Fruit fly (Drosophila melanogaster) whole organism, embryonic: ENCODE measurements around the gene CG14352.
A peak's percentile ranks its signal among the peaks of the same experiment; 100 is the strongest.

Source experiments
- C15 ChIP-seq: fragments of 200-800 bp; sonication (Bioruptor generic); IDR thresholded peaks from 3 replicates; pipeline ENCODE4 v1.3.6; 2022; ENCODE audit warnings: missing biosample characterization, missing genetic modification characterization
- CG10209 ChIP-seq: fragments of 200-800 bp; sonication (Bioruptor generic); optimal IDR thresholded peaks from 3 replicates; lab custom pipeline; 2017; ENCODE audit warnings: missing biosample characterization, mild to moderate bottlenecking, missing genetic modification characterization, missing genetic modification reagents
- CG11695 ChIP-seq: fragments of 200-800 bp; sonication (Bioruptor generic); IDR thresholded peaks from 3 replicates; pipeline ENCODE4 v1.3.6; 2022; ENCODE audit warnings: missing biosample characterization, missing genetic modification characterization
- CG11696 ChIP-seq: fragments of 200-800 bp; sonication (Bioruptor generic); IDR thresholded peaks from 2 replicates; pipeline ENCODE4 v1.3.6; 2022; ENCODE audit warnings: missing biosample characterization, missing genetic modification characterization
- CG12104 ChIP-seq: fragments of 200-800 bp; sonication (Bioruptor generic); optimal IDR thresholded peaks from 3 replicates; lab custom pipeline; 2016; ENCODE audit warnings: missing biosample characterization, missing genetic modification characterization
- CG14441 ChIP-seq: fragments of 200-800 bp; sonication (Bioruptor generic); IDR thresholded peaks from 2 replicates; pipeline ENCODE4 v1.3.6; 2022; ENCODE audit warnings: missing biosample characterization, missing genetic modification characterization
- CG14667 ChIP-seq: fragments of 200-800 bp; sonication (Bioruptor generic); IDR thresholded peaks from 2 replicates; pipeline ENCODE4 v1.3.6; 2022; ENCODE audit warnings: missing biosample characterization, missing genetic modification characterization
- CG14965 ChIP-seq: fragments of 200-800 bp; sonication (Bioruptor generic); optimal IDR thresholded peaks from 2 replicates; lab custom pipeline; 2016; ENCODE audit warnings: missing biosample characterization, missing genetic modification characterization, borderline replicate concordance
- CG17385 ChIP-seq: fragments of 200-800 bp; sonication (Bioruptor generic); optimal IDR thresholded peaks from 3 replicates; lab custom pipeline; 2018; ENCODE audit warnings: missing biosample characterization, mild to moderate bottlenecking, missing genetic modification characterization
- CG18619 ChIP-seq: fragments of 200-800 bp; sonication (Bioruptor generic); optimal IDR thresholded peaks from 3 replicates; lab custom pipeline; 2017; ENCODE audit warnings: missing biosample characterization, mild to moderate bottlenecking, missing genetic modification characterization
- CG2875 ChIP-seq: fragments of 200-800 bp; sonication (Bioruptor generic); optimal IDR thresholded peaks from 2 replicates; lab custom pipeline; 2017; ENCODE audit warnings: missing biosample characterization, mild to moderate bottlenecking, missing genetic modification characterization, missing genetic modification reagents
- CG32772 ChIP-seq: fragments of 200-800 bp; sonication (Bioruptor generic); IDR thresholded peaks from 2 replicates; pipeline ENCODE4 v1.3.6; 2022; ENCODE audit warnings: missing biosample characterization, missing genetic modification characterization
- CG6765 ChIP-seq: fragments of 200-800 bp; sonication (Bioruptor generic); optimal IDR thresholded peaks from 3 replicates; lab custom pipeline; 2017; ENCODE audit warnings: missing biosample characterization, mild to moderate bottlenecking, missing genetic modification characterization
- CG7928 ChIP-seq: fragments of 200-800 bp; sonication (Bioruptor generic); optimal IDR thresholded peaks from 2 replicates; lab custom pipeline; 2017; ENCODE audit warnings: missing biosample characterization, mild to moderate bottlenecking, missing genetic modification characterization
- CG7963 ChIP-seq: fragments of 200-800 bp; sonication (Bioruptor generic); IDR thresholded peaks from 3 replicates; pipeline ENCODE4 v1.3.6; 2022; ENCODE audit warnings: missing biosample characterization, missing genetic modification characterization; ENCODE audit not compliant: partially characterized antibody
- CG8388 ChIP-seq: fragments of 200-800 bp; sonication (Bioruptor generic); optimal IDR thresholded peaks from 2 replicates; lab custom pipeline; 2019; ENCODE audit warnings: missing biosample characterization, mild to moderate bottlenecking, missing genetic modification characterization, moderate library complexity
- CG8944 ChIP-seq: fragments of 200-800 bp; sonication (Bioruptor generic); optimal IDR thresholded peaks from 3 replicates; lab custom pipeline; 2016; ENCODE audit warnings: missing biosample characterization, missing genetic modification characterization
- Chrac-16 ChIP-seq: fragments of 200-800 bp; sonication (Bioruptor generic); optimal IDR thresholded peaks from 3 replicates; lab custom pipeline; 2016; ENCODE audit warnings: missing biosample characterization, missing genetic modification characterization
- Dek ChIP-seq: fragments of 200-800 bp; sonication (Bioruptor generic); optimal IDR thresholded peaks from 3 replicates; lab custom pipeline; 2019; ENCODE audit warnings: missing biosample characterization, mild to moderate bottlenecking, missing genetic modification characterization, moderate library complexity
- Hr78 ChIP-seq, 2 experiments: fragments of 200-800 bp in 1 of 2; fragments of >200 bp in 1 of 2; sonication (Bioruptor generic) in 1 of 2; optimal IDR thresholded peaks; 2 replicates each; lab custom pipeline; 2017 to 2019; ENCODE audit warnings: missing biosample characterization in 2 of 2, missing genetic modification characterization in 2 of 2, mild to moderate bottlenecking in 1 of 2, moderate library complexity in 1 of 2
- Lim3 ChIP-seq: fragments of 200-800 bp; sonication (Bioruptor generic); IDR thresholded peaks from 2 replicates; pipeline ENCODE4 v1.3.6; 2022; ENCODE audit warnings: missing biosample characterization, missing genetic modification characterization
- Max ChIP-seq: fragments of 200-800 bp; sonication (Bioruptor generic); optimal IDR thresholded peaks from 2 replicates; lab custom pipeline; 2016; ENCODE audit warnings: missing biosample characterization, mild to moderate bottlenecking, missing genetic modification characterization
- Mrtf ChIP-seq: fragments of 200-800 bp; sonication (Bioruptor generic); IDR thresholded peaks from 3 replicates; pipeline ENCODE4 v1.3.6; 2022; ENCODE audit warnings: missing biosample characterization, missing genetic modification characterization
- Oaz ChIP-seq: fragments of 200-800 bp; sonication (Bioruptor generic); IDR thresholded peaks from 2 replicates; pipeline ENCODE4 v1.3.6; 2022; ENCODE audit warnings: missing biosample characterization, missing genetic modification characterization
- Sin3A ChIP-seq: fragments of >200 bp; optimal IDR thresholded peaks from 2 replicates; lab custom pipeline; 2018
- Sry-δ ChIP-seq: fragments of 200-800 bp; sonication (Bioruptor generic); optimal IDR thresholded peaks from 2 replicates; lab custom pipeline; 2016; ENCODE audit warnings: missing biosample characterization, missing genetic modification characterization
- abd-A ChIP-seq: fragments of 200-800 bp; sonication (Bioruptor generic); optimal IDR thresholded peaks from 3 replicates; lab custom pipeline; 2019; ENCODE audit warnings: missing biosample characterization, mild to moderate bottlenecking, missing genetic modification characterization, moderate library complexity
- ara ChIP-seq: fragments of 200-800 bp; sonication (Bioruptor generic); IDR thresholded peaks from 2 replicates; pipeline ENCODE4 v1.3.6; 2022; ENCODE audit warnings: missing biosample characterization, missing genetic modification characterization
- az2 ChIP-seq: fragments of 200-800 bp; sonication (Bioruptor generic); optimal IDR thresholded peaks from 3 replicates; lab custom pipeline; 2016; ENCODE audit warnings: missing biosample characterization, missing genetic modification characterization
- bab2 ChIP-seq: fragments of 200-800 bp; sonication (Bioruptor generic); optimal IDR thresholded peaks from 2 replicates; lab custom pipeline; 2016; ENCODE audit warnings: missing biosample characterization, missing genetic modification characterization
- ci ChIP-seq: fragments of 200-800 bp; sonication (Bioruptor generic); IDR thresholded peaks from 3 replicates; pipeline ENCODE4 v1.3.6; 2022; ENCODE audit warnings: missing biosample characterization, missing genetic modification characterization
- danr ChIP-seq: fragments of 200-800 bp; sonication (Bioruptor generic); IDR thresholded peaks from 2 replicates; pipeline ENCODE4 v1.3.6; 2022; ENCODE audit warnings: missing biosample characterization, missing genetic modification characterization
- gce ChIP-seq: fragments of 200-800 bp; sonication (Bioruptor generic); IDR thresholded peaks from 3 replicates; pipeline ENCODE4 v1.3.6; 2022; ENCODE audit warnings: missing biosample characterization, missing genetic modification characterization
- grau ChIP-seq: fragments of 200-800 bp; optimal IDR thresholded peaks from 3 replicates; lab custom pipeline; 2019; ENCODE audit warnings: missing biosample characterization, mild to moderate bottlenecking, missing genetic modification characterization, moderate library complexity
- gsb-n ChIP-seq: fragments of 200-800 bp; sonication (Bioruptor generic); optimal IDR thresholded peaks from 3 replicates; lab custom pipeline; 2018; ENCODE audit warnings: missing biosample characterization, mild to moderate bottlenecking, missing genetic modification characterization
- hbn ChIP-seq: fragments of 200-800 bp; sonication (Bioruptor generic); IDR thresholded peaks from 2 replicates; pipeline ENCODE4 v1.3.6; 2022; ENCODE audit warnings: missing biosample characterization, missing genetic modification characterization; ENCODE audit not compliant: partially characterized antibody
- hkb ChIP-seq, 2 experiments: fragments of 200-800 bp in 1 of 2; fragments of >200 bp in 1 of 2; sonication (Bioruptor generic) in 1 of 2; IDR thresholded peaks in 1 of 2; optimal IDR thresholded peaks in 1 of 2; 2 replicates each; pipeline versions ENCODE4 v1.3.6 to Lab custom; 2017 to 2022; ENCODE audit warnings: missing biosample characterization in 1 of 2, missing genetic modification characterization in 1 of 2
- klu ChIP-seq: fragments of 200-800 bp; sonication (Bioruptor generic); IDR thresholded peaks from 2 replicates; pipeline ENCODE4 v1.3.6; 2022; ENCODE audit warnings: missing biosample characterization, missing genetic modification characterization
- knrl ChIP-seq: fragments of 200-800 bp; sonication (Bioruptor generic); IDR thresholded peaks from 3 replicates; pipeline ENCODE4 v1.3.6; 2022; ENCODE audit warnings: missing biosample characterization, missing genetic modification characterization; ENCODE audit not compliant: partially characterized antibody
- lab ChIP-seq: fragments of 200-800 bp; sonication (Bioruptor generic); optimal IDR thresholded peaks from 3 replicates; lab custom pipeline; 2017; ENCODE audit warnings: missing biosample characterization, missing genetic modification characterization, mild to moderate bottlenecking, moderate library complexity, missing genetic modification reagents
- lov ChIP-seq, 2 experiments: fragments of 200-800 bp in 1 of 2; fragments of >200 bp in 1 of 2; sonication (Bioruptor generic) in 1 of 2; IDR thresholded peaks in 1 of 2; optimal IDR thresholded peaks in 1 of 2; 2 replicates in 1 of 2; 3 replicates in 1 of 2; pipeline versions ENCODE4 v1.3.6 to Lab custom; 2017 to 2022; ENCODE audit warnings: missing biosample characterization in 1 of 2, missing genetic modification characterization in 1 of 2
- luna ChIP-seq: fragments of 200-800 bp; sonication (Bioruptor generic); optimal IDR thresholded peaks from 2 replicates; lab custom pipeline; 2016; ENCODE audit warnings: missing biosample characterization, missing genetic modification characterization
- nom ChIP-seq: fragments of 200-800 bp; sonication (Bioruptor generic); optimal IDR thresholded peaks from 2 replicates; lab custom pipeline; 2017; ENCODE audit warnings: missing biosample characterization, missing genetic modification characterization, mild to moderate bottlenecking, moderate library complexity, missing genetic modification reagents
- pan ChIP-seq, 4 experiments: fragments of >200 bp in 3 of 4; fragments of 200-800 bp in 1 of 4; sonication (Bioruptor generic) in 1 of 4; optimal IDR thresholded peaks in 3 of 4; IDR thresholded peaks in 1 of 4; 2 replicates each; pipeline versions ENCODE4 v1.3.6 to Lab custom; 2017 to 2022; ENCODE audit warnings: missing biosample characterization in 2 of 4, missing genetic modification characterization in 2 of 4, mixed read lengths in 1 of 4
- sim ChIP-seq: fragments of 200-800 bp; sonication (Bioruptor generic); IDR thresholded peaks from 2 replicates; pipeline ENCODE4 v1.3.6; 2022; ENCODE audit warnings: missing biosample characterization, missing genetic modification characterization
- sr ChIP-seq: fragments of 200-800 bp; sonication (Bioruptor generic); IDR thresholded peaks from 3 replicates; pipeline ENCODE4 v1.3.6; 2022; ENCODE audit warnings: missing biosample characterization, missing genetic modification characterization
- tap ChIP-seq: fragments of 200-800 bp; optimal IDR thresholded peaks from 3 replicates; lab custom pipeline; 2019; ENCODE audit warnings: missing biosample characterization, mild to moderate bottlenecking, missing genetic modification characterization, moderate library complexity
- zfh1 ChIP-seq: fragments of 200-800 bp; sonication (Bioruptor generic); IDR thresholded peaks from 3 replicates; pipeline ENCODE4 v1.3.6; 2022; ENCODE audit warnings: missing biosample characterization, missing genetic modification characterization

CG14352 gene

dm6 chr2L:1629206-1629959 lies 18.2 kb downstream of the CG14352 start (continued):
- TF ChIP-seq CG2875 (GFP tag; lab: Kevin White, UChicago): no peak
- TF ChIP-seq gce (GFP tag; lab: Robert Waterston, UW): peak; percentile 58; the same call in 1 of the 3 replicates
- TF ChIP-seq hbn: no peak
- TF ChIP-seq C15 (GFP tag; lab: Robert Waterston, UW): no peak
- TF ChIP-seq pan (optimal IDR thresholded peaks at IDR 0.05; lab: Kevin White, UChicago): no peak
- TF ChIP-seq pan (GFP tag; optimal IDR thresholded peaks at IDR 0.05 in 1 of 2, IDR thresholded peaks at IDR 0.05 in 1 of 2): peak in 1 of 2 experiments; percentile 61
- peak; percentile 28; the same call in 1 of the 2 replicates for TF ChIP-seq klu
- no peak for TF ChIP-seq knrl (GFP tag; lab: Robert Waterston, UW)
- TF ChIP-seq CG7963: no peak
- no peak for TF ChIP-seq CG11696 (GFP tag; lab: Robert Waterston, UW)
- TF ChIP-seq luna (GFP tag; lab: Kevin White, UChicago): no peak
- no peak for TF ChIP-seq CG12104 (GFP tag; lab: Kevin White, UChicago)
- TF ChIP-seq Lim3: no peak
- TF ChIP-seq CG14441 (GFP tag; lab: Robert Waterston, UW): peak; percentile 65
- peak; percentile 55 for TF ChIP-seq CG17385 (GFP tag; lab: Kevin White, UChicago)
- TF ChIP-seq bab2: peak; percentile 20
- no peak for TF ChIP-seq nom (GFP tag; lab: Kevin White, UChicago)
- no peak for TF ChIP-seq hkb (optimal IDR thresholded peaks at IDR 0.05; lab: Kevin White, UChicago)
- TF ChIP-seq hkb (GFP tag; IDR thresholded peaks at IDR 0.05; lab: Robert Waterston, UW): peak; percentile 71
- peak; percentile 46; the same call in 1 of the 3 replicates for TF ChIP-seq zfh1 (GFP tag; lab: Robert Waterston, UW)
- TF ChIP-seq CG18619 (GFP tag; lab: Kevin White, UChicago): peak; percentile 41
- no peak for TF ChIP-seq Mrtf
- TF ChIP-seq Chrac-16 (GFP tag; lab: Kevin White, UChicago): peak; percentile 47
- TF ChIP-seq CG14965 (GFP tag; lab: Kevin White, UChicago): no peak
- peak; percentile 35 for TF ChIP-seq Max (GFP tag; lab: Kevin White, UChicago)
- peak; percentile 52; the same call in 1 of the 3 replicates for TF ChIP-seq ci
- no peak for TF ChIP-seq CG6765 (GFP tag; lab: Kevin White, UChicago)
- no peak for TF ChIP-seq gsb-n (tag; lab: Kevin White, UChicago)
- no peak for TF ChIP-seq danr
- peak; percentile 28 for TF ChIP-seq az2 (GFP tag; lab: Kevin White, UChicago)
- no peak for TF ChIP-seq Hr78 (GFP tag; optimal IDR thresholded peaks at IDR 0.05; lab: Kevin White, UChicago)
- TF ChIP-seq CG8944 (GFP tag; lab: Kevin White, UChicago): no peak
- no peak for TF ChIP-seq CG14667 (GFP tag; lab: Robert Waterston, UW)
- TF ChIP-seq sr (GFP tag; lab: Robert Waterston, UW): no peak
- no peak for TF ChIP-seq CG32772 (GFP tag; lab: Robert Waterston, UW)
- TF ChIP-seq CG8388 (GFP tag; lab: Kevin White, UChicago): no peak
- TF ChIP-seq grau (tag; lab: Kevin White, UChicago): peak; percentile 75
- TF ChIP-seq Oaz: peak; percentile 50; the same call in 1 of the 2 replicates
- TF ChIP-seq Sin3A: no peak
- peak; percentile 71; the same call in 2 of the 3 replicates for TF ChIP-seq CG11695 (GFP tag; lab: Robert Waterston, UW)
- no peak for TF ChIP-seq lov (optimal IDR thresholded peaks at IDR 0.05; lab: Kevin White, UChicago)
- no peak for TF ChIP-seq lov (GFP tag; IDR thresholded peaks at IDR 0.05; lab: Robert Waterston, UW)
- no peak for TF ChIP-seq abd-A
- peak; percentile 6 for TF ChIP-seq CG7928
- TF ChIP-seq CG10209: peak; percentile 62
- no peak for TF ChIP-seq Sry-δ (GFP tag; lab: Kevin White, UChicago)
- peak; percentile 31 for TF ChIP-seq tap (tag; lab: Kevin White, UChicago)
- TF ChIP-seq lab: peak; percentile 83
- TF ChIP-seq Dek (tag; lab: Kevin White, UChicago): peak; percentile 72
- no peak for TF ChIP-seq sim (GFP tag; lab: Robert Waterston, UW)
- TF ChIP-seq ara (GFP tag; lab: Robert Waterston, UW): no peak
